Worm (Caenorhabditis elegans): ENCODE data around the gene F13C5.3.

F13C5.3 gene

DNA sequence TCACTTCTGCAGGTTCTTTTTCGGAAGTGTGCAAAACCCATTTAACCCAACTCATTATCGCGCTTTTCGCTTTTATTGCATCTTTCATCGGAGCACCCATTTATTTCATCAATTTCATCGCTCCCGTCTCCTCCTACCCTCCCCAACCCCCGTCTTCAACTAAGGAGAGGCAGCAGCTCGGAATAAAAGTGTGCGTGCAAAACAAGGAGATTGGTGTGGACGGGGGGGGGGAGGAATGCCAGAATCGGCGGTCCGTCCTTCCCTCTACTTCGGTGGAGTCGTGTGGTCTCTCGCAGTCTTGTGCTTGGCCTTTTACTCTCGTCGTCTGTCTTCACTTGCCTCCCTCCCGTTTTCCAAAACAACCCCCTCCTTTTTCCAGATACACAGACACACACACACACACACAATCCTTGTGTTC lies 2.0 kb upstream of the F13C5.3 start (continued):
- TF ChIP-seq ZK337.2 (GFP tag; IDR thresholded peaks at IDR 0.05) (no peak), mdl-1 (tag; optimal IDR thresholded peaks at IDR 0.05) (peak in 1 of 2 experiments; percentile 42), ces-1 (GFP tag; optimal IDR thresholded peaks at IDR 0.05) (no peak), ctbp-1 (GFP tag; IDR thresholded peaks at IDR 0.05) (0 out of 2 replicates have a peak, but pooled peaks have one; percentile 52), snpc-1.2 (GFP tag; IDR thresholded peaks at IDR 0.05) (no peak), unc-62 (GFP tag; optimal IDR thresholded peaks at IDR 0.05 in 1 of 2) (no peak), unc-62 (tag; optimal IDR thresholded peaks at IDR 0.05) (no peak), Y5F2A.4 (GFP tag; optimal IDR thresholded peaks at IDR 0.05) (no peak), nhr-77 (tag; optimal IDR thresholded peaks at IDR 0.05) (no peak)

ce11 chrX:600671-601070 lies 1.3 kb upstream of the F13C5.3 start:
- TF ChIP-seq nhr-10 (tag; optimal IDR thresholded peaks at IDR 0.05) (no peak), mep-1 (tag; optimal IDR thresholded peaks at IDR 0.05) (peak; percentile 1), unc-39 (tag; optimal IDR thresholded peaks at IDR 0.05) (no peak), hlh-30 (tag; optimal IDR thresholded peaks at IDR 0.05; ENCODE audit: insufficient read depth) (peak; percentile 79), hlh-11 (tag; optimal IDR thresholded peaks at IDR 0.05) (peak; percentile 44), dmd-6 (GFP tag; IDR thresholded peaks at IDR 0.05) (peak; percentile 31; the same call in 1 of the 2 replicates), dve-1 (tag; optimal IDR thresholded peaks at IDR 0.05; ENCODE audit: insufficient read depth) (peak; percentile 55), nhr-28 (tag; optimal IDR thresholded peaks at IDR 0.05) (peak; percentile 90), daf-16 (GFP tag; optimal IDR thresholded peaks at IDR 0.05) (no peak), daf-16 (tag; optimal IDR thresholded peaks at IDR 0.05) (peak; percentile 78), mdl-1 (tag; optimal IDR thresholded peaks at IDR 0.05) (peak in 1 of 2 experiments; percentile 35), unc-62 (GFP tag; optimal IDR thresholded peaks at IDR 0.05 in 1 of 2) (peak in 1 of 2 experiments; percentile 94), unc-62 (tag; optimal IDR thresholded peaks at IDR 0.05) (no peak), Y75B8A.6 (GFP tag; IDR thresholded peaks at IDR 0.05) (no peak), T20F7.1 (GFP tag; optimal IDR thresholded peaks at IDR 0.05) (peak; percentile 18), nhr-77 (tag; optimal IDR thresholded peaks at IDR 0.05) (peak; percentile 4), pqm-1 (tag; optimal IDR thresholded peaks at IDR 0.05) (peak; percentile 5), nhr-102 (tag; optimal IDR thresholded peaks at IDR 0.05) (peak; percentile 28)

DNA sequence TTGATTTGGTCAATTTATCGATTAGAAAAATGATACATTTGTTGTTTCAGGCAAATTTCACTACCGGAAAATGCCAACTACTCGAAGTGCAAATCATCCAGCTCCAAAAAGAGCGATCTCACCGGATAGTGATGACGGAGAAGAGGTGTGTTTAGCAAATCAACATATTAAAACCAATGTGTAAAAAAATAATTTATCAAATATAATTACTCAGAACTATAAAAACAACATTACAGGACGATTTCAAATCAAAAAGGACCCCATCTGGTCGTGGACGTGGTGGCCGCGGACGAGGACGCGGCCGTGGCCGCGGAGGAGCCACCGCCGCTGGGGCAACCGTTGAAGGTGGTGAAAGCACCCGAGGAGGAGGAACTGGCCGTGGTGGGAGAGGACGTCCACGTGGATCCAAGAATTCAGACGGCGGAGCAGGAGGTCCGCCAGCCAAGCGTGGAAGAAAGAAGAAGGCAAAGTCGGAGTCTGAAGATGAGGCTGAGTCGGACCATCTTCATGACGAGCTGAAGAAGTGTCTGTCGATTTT lies 5.4 kb downstream of the F13C5.3 start, which contains the start of gene F13C5.2:
Gene F13C5.2, plus strand, starts transcription at position 51 of the 538 bp plus-strand sequence.
- TF ChIP-seq vab-7 (GFP tag; IDR thresholded peaks at IDR 0.05) = no peak
- TF ChIP-seq ZK337.2 (GFP tag; IDR thresholded peaks at IDR 0.05) = no peak
- peak; percentile 96 for TF ChIP-seq set-16 (GFP tag; IDR thresholded peaks at IDR 0.05)
- TF ChIP-seq mdt-29 (GFP tag; IDR thresholded peaks at IDR 0.05) = 0 out of 2 replicates have a peak, but pooled peaks have one; percentile 10
- TF ChIP-seq snpc-1.2 (GFP tag; IDR thresholded peaks at IDR 0.05) = no peak
- TF ChIP-seq lsy-2 (tag; optimal IDR thresholded peaks at IDR 0.05) = no peak
- no peak for TF ChIP-seq nhr-102 (tag; optimal IDR thresholded peaks at IDR 0.05)
- TF ChIP-seq egl-43 (GFP tag; IDR thresholded peaks at IDR 0.05) = peak; percentile 52; the same call in 1 of the 2 replicates
- TF ChIP-seq nhr-111 (GFP tag; optimal IDR thresholded peaks at IDR 0.05) = no peak

- TF ChIP-seq lsy-2 (tag; optimal IDR thresholded peaks at IDR 0.05) (peak; percentile 75 to 87), vab-7 (GFP tag; IDR thresholded peaks at IDR 0.05) (no peak), ceh-32 (tag; optimal IDR thresholded peaks at IDR 0.05; ENCODE audit: poor library complexity) (peak; percentile 31), fkh-10 (GFP tag; optimal IDR thresholded peaks at IDR 0.05) (peak; percentile 50), egl-43 (GFP tag; IDR thresholded peaks at IDR 0.05) (peak; percentile 85), T20F7.1 (GFP tag; optimal IDR thresholded peaks at IDR 0.05) (peak; percentile 52), jun-1 (tag; optimal IDR thresholded peaks at IDR 0.05) (peak; percentile 19), nhr-25 (tag; optimal IDR thresholded peaks at IDR 0.05; ENCODE audit: borderline replicate concordance, insufficient read depth) (peak; percentile 74), rbr-2 (tag; optimal IDR thresholded peaks at IDR 0.05) (peak; percentile 92), hlh-30 (tag; optimal IDR thresholded peaks at IDR 0.05; ENCODE audit: insufficient read depth) (peak; percentile 92), daf-12 (tag; optimal IDR thresholded peaks at IDR 0.05) (no peak), nhr-6 (tag; optimal IDR thresholded peaks at IDR 0.05) (peak; percentile 54), mep-1 (tag; optimal IDR thresholded peaks at IDR 0.05) (peak; percentile 97), nhr-102 (tag; optimal IDR thresholded peaks at IDR 0.05) (peak; percentile 83), gei-8 (GFP tag; optimal IDR thresholded peaks at IDR 0.05) (no peak), mdt-29 (GFP tag; IDR thresholded peaks at IDR 0.05) (no peak), nhr-77 (tag; optimal IDR thresholded peaks at IDR 0.05) (peak; percentile 92), nhr-28 (tag; optimal IDR thresholded peaks at IDR 0.05) (peak; percentile 83), F37D6.2 (tag; optimal IDR thresholded peaks at IDR 0.05) (peak; percentile 63), ceh-44 (GFP tag; IDR thresholded peaks at IDR 0.05) (no peak), F10B5.3 (tag; optimal IDR thresholded peaks at IDR 0.05) (peak; percentile 38), T26A8.4 (GFP tag; IDR thresholded peaks at IDR 0.05) (peak; percentile 70), nhr-76 (tag; optimal IDR thresholded peaks at IDR 0.05) (no peak), nhr-10 (tag; optimal IDR thresholded peaks at IDR 0.05) (peak; percentile 58), hlh-11 (tag; optimal IDR thresholded peaks at IDR 0.05) (peak; percentile 96)
Measured at ce11 chrX:593245-593733, 6.1 kb downstream of the F13C5.3 start.

All from whole organism, L4 larva.